Worm (Caenorhabditis elegans): Measurements from ENCODE around the gene rpb-9.

The rpb-9 gene

DNA sequence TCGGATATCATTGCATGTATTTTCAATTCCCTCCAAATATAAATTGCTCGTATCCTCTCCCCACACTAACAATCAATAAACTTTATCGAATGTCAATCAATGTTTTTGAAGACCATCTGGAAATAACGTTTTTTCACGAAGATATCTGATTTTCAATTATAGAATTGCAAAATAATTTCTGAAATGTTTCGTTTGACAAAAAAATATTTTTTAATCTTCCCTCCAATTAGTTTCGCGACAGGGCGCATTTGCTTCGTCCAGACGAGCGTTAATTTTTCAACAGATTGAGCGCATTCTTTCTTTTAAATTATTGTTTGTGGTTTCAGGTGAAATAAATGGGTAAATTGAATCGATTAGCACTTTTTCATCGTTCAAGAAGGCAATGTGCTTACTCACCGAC is 19.0 kb upstream of the rpb-9 start, which contains the start of gene vars-1 (continued):
- TF ChIP-seq aha-1 (tag) (peak; percentile 11), lin-1 (GFP tag; IDR thresholded peaks at IDR 0.05) (no peak), vab-7 (GFP tag; IDR thresholded peaks at IDR 0.05) (no peak), dve-1 (tag; optimal IDR thresholded peaks at IDR 0.05; ENCODE audit: insufficient read depth) (no peak), gei-8 (GFP tag; optimal IDR thresholded peaks at IDR 0.05) (no peak), set-16 (GFP tag; IDR thresholded peaks at IDR 0.05) (no peak), lsy-2 (tag; optimal IDR thresholded peaks at IDR 0.05) (peak in 1 of 2 experiments; percentile 71), fos-1 (tag; optimal IDR thresholded peaks at IDR 0.05) (no peak), daf-12 (tag; optimal IDR thresholded peaks at IDR 0.05) (no peak), nhr-102 (tag; optimal IDR thresholded peaks at IDR 0.05) (no peak), snpc-4 (tag; optimal IDR thresholded peaks at IDR 0.05) (no peak), F49E8.2 (tag; optimal IDR thresholded peaks at IDR 0.05; ENCODE audit: borderline replicate concordance) (peak; percentile 7), nhr-77 (tag; optimal IDR thresholded peaks at IDR 0.05) (no peak), saeg-2 (GFP tag; IDR thresholded peaks at IDR 0.05) (no peak), nhr-6 (tag; optimal IDR thresholded peaks at IDR 0.05) (peak; percentile 4), daf-8 (GFP tag; IDR thresholded peaks at IDR 0.05) (no peak), nhr-10 (tag; optimal IDR thresholded peaks at IDR 0.05) (no peak), madf-5 (GFP tag; IDR thresholded peaks at IDR 0.05) (no peak), ztf-7 (tag; optimal IDR thresholded peaks at IDR 0.05) (no peak), snpc-1.2 (GFP tag; IDR thresholded peaks at IDR 0.05) (0 out of 2 replicates have a peak, but pooled peaks have one; percentile 31), Y75B8A.6 (GFP tag; IDR thresholded peaks at IDR 0.05) (no peak), nhr-237 (tag; optimal IDR thresholded peaks at IDR 0.05) (no peak), nhr-41 (GFP tag; IDR thresholded peaks at IDR 0.05) (no peak), lir-3 (tag; optimal IDR thresholded peaks at IDR 0.05) (no peak), mdt-29 (GFP tag; IDR thresholded peaks at IDR 0.05) (no peak), Y5F2A.4 (GFP tag; optimal IDR thresholded peaks at IDR 0.05) (no peak), lim-7 (GFP tag; IDR thresholded peaks at IDR 0.05) (no peak), nhr-42 (GFP tag; IDR thresholded peaks at IDR 0.05) (no peak), hif-1 (tag; optimal IDR thresholded peaks at IDR 0.05) (no peak), F37D6.2 (tag; optimal IDR thresholded peaks at IDR 0.05) (no peak), ceh-32 (tag; optimal IDR thresholded peaks at IDR 0.05; ENCODE audit: poor library complexity) (no peak), ceh-82 (tag; optimal IDR thresholded peaks at IDR 0.05) (no peak), fkh-10 (GFP tag; optimal IDR thresholded peaks at IDR 0.05) (peak; percentile 7), nhr-76 (tag; optimal IDR thresholded peaks at IDR 0.05) (no peak), ZK546.5 (tag; optimal IDR thresholded peaks at IDR 0.05) (no peak), zfp-2 (tag; optimal IDR thresholded peaks at IDR 0.05) (no peak), skn-1 (tag; optimal IDR thresholded peaks at IDR 0.05) (no peak), T26A8.4 (GFP tag; IDR thresholded peaks at IDR 0.05) (no peak), ceh-62 (tag; optimal IDR thresholded peaks at IDR 0.05) (no peak), zip-2 (tag; optimal IDR thresholded peaks at IDR 0.05) (no peak), ceh-44 (GFP tag; IDR thresholded peaks at IDR 0.05) (no peak), jun-1 (tag; optimal IDR thresholded peaks at IDR 0.05) (no peak), mdl-1 (tag; optimal IDR thresholded peaks at IDR 0.05) (no peak), dmd-6 (GFP tag; IDR thresholded peaks at IDR 0.05) (0 out of 2 replicates have a peak, but pooled peaks have one; percentile 13), aly-2 (tag; optimal IDR thresholded peaks at IDR 0.05) (no peak), arid-1 (GFP tag; conservative IDR thresholded peaks at IDR 0.05) (no peak), nhr-111 (GFP tag; optimal IDR thresholded peaks at IDR 0.05) (no peak), F44E2.7 (GFP tag; IDR thresholded peaks at IDR 0.05) (no peak), unc-39 (tag; optimal IDR thresholded peaks at IDR 0.05) (no peak), hlh-30 (tag; optimal IDR thresholded peaks at IDR 0.05; ENCODE audit: insufficient read depth) (peak; percentile 49), D1046.2 (GFP tag; IDR thresholded peaks at IDR 0.05) (no peak), zag-1 (tag; optimal IDR thresholded peaks at IDR 0.05) (no peak), duxl-1 (tag; optimal IDR thresholded peaks at IDR 0.05; ENCODE audit: poor library complexity) (peak; percentile 19)

Measured in whole organism, L4 larva.